Fruit fly (Drosophila melanogaster): ENCODE measurements around the gene Gs1.

Gene Gs1

dm6 chr2L:91830-92229, 40.0 kb upstream of the Gs1 start (continued):
- TF ChIP-seq CG34406 (GFP tag; optimal IDR thresholded peaks at IDR 0.05) (peak; percentile 74), Lpt (GFP tag; optimal IDR thresholded peaks at IDR 0.05) (peak; percentile 73), CG6163 (GFP tag; IDR thresholded peaks at IDR 0.05) (peak; percentile 87; the same call in 2 of the 3 replicates), spab (GFP tag; optimal IDR thresholded peaks at IDR 0.05) (no peak), Blimp-1 (GFP tag; optimal IDR thresholded peaks at IDR 0.05) (peak; percentile 71), Hr38 (GFP tag; optimal IDR thresholded peaks at IDR 0.05) (no peak), Sox102F (GFP tag; optimal IDR thresholded peaks at IDR 0.05) (no peak), Sox14 (GFP tag; optimal IDR thresholded peaks at IDR 0.05) (peak; percentile 81), CG8119 (GFP tag; IDR thresholded peaks at IDR 0.05) (peak; percentile 71; the same call in 2 of the 3 replicates), Gug (GFP tag; IDR thresholded peaks at IDR 0.05) (no peak)

dm6 chr2L:92993-93392, 38.9 kb upstream of the Gs1 start:
- TF ChIP-seq net (GFP tag; optimal IDR thresholded peaks at IDR 0.05) (peak; percentile 77), CG8119 (GFP tag; IDR thresholded peaks at IDR 0.05) (peak; percentile 18; the same call in 1 of the 3 replicates), Hr39 (GFP tag; optimal IDR thresholded peaks at IDR 0.05) (no peak), Eip78C (GFP tag) (peak; percentile 38), CG3919 (GFP tag; optimal IDR thresholded peaks at IDR 0.05) (no peak), CG7368 (GFP tag; optimal IDR thresholded peaks at IDR 0.05) (no peak)

- peak; percentile 38 for TF ChIP-seq Blimp-1 (GFP tag; optimal IDR thresholded peaks at IDR 0.05)
- TF ChIP-seq eg (GFP tag; IDR thresholded peaks at IDR 0.05): no peak
These were observed 37.8 kb upstream of the Gs1 start for dm6 chr2L:94096-94495.

dm6 chr2L:94639-95059, 37.2 kb upstream of the Gs1 start, which contains the start of gene Zir:
Gene Zir (plus strand): TSS chr2L:94739.
- TF ChIP-seq svp (GFP tag): no peak
- no peak for TF ChIP-seq eg (GFP tag; IDR thresholded peaks at IDR 0.05)
- TF ChIP-seq CG31627 (GFP tag; optimal IDR thresholded peaks at IDR 0.05): no peak
- TF ChIP-seq fkh (GFP tag; optimal IDR thresholded peaks at IDR 0.05): peak; percentile 84
- TF ChIP-seq CG3032 (tag; optimal IDR thresholded peaks at IDR 0.05): no peak
- no peak for TF ChIP-seq CG6792 (GFP tag; optimal IDR thresholded peaks at IDR 0.05)
- TF ChIP-seq Smox (GFP tag; optimal IDR thresholded peaks at IDR 0.05): no peak
- no peak for TF ChIP-seq CG9139 (GFP tag; optimal IDR thresholded peaks at IDR 0.05)
- TF ChIP-seq esn (GFP tag; optimal IDR thresholded peaks at IDR 0.05): peak; percentile 34
- no peak for TF ChIP-seq Ets96B (tag; optimal IDR thresholded peaks at IDR 0.05)
- no peak for TF ChIP-seq Eip93F (GFP tag; optimal IDR thresholded peaks at IDR 0.05)
- TF ChIP-seq Hr39 (GFP tag; optimal IDR thresholded peaks at IDR 0.05): no peak
- TF ChIP-seq CG16779 (tag; optimal IDR thresholded peaks at IDR 0.05): no peak
- TF ChIP-seq CG11294 (GFP tag; IDR thresholded peaks at IDR 0.05): no peak
- no peak for TF ChIP-seq topi (GFP tag; optimal IDR thresholded peaks at IDR 0.05)
- no peak for TF ChIP-seq CG10669 (GFP tag; optimal IDR thresholded peaks at IDR 0.05)
- TF ChIP-seq CG8119 (GFP tag; IDR thresholded peaks at IDR 0.05): no peak
- TF ChIP-seq Eip78C (GFP tag): peak; percentile 64
- TF ChIP-seq achi (GFP tag; optimal IDR thresholded peaks at IDR 0.05): no peak
- peak; percentile 5 for TF ChIP-seq Blimp-1 (GFP tag; optimal IDR thresholded peaks at IDR 0.05)
- no peak for TF ChIP-seq CG3919 (GFP tag; optimal IDR thresholded peaks at IDR 0.05)
- TF ChIP-seq CG11762 (GFP tag; optimal IDR thresholded peaks at IDR 0.05; ENCODE audit: insufficient read depth): no peak
- TF ChIP-seq pdm3 (GFP tag; optimal IDR thresholded peaks at IDR 0.05): no peak
- TF ChIP-seq Sox14 (GFP tag; optimal IDR thresholded peaks at IDR 0.05): no peak
- TF ChIP-seq OdsH (GFP tag; optimal IDR thresholded peaks at IDR 0.05): no peak
- TF ChIP-seq Ets21C (GFP tag; optimal IDR thresholded peaks at IDR 0.05): no peak
- no peak for TF ChIP-seq lz (GFP tag; optimal IDR thresholded peaks at IDR 0.05)
- no peak for TF ChIP-seq Lpt (GFP tag; optimal IDR thresholded peaks at IDR 0.05)
- no peak for TF ChIP-seq CG4318 (GFP tag; optimal IDR thresholded peaks at IDR 0.05)
- TF ChIP-seq CG1621 (tag; optimal IDR thresholded peaks at IDR 0.05): no peak
- TF ChIP-seq CG8632 (GFP tag; optimal IDR thresholded peaks at IDR 0.05): no peak
- TF ChIP-seq CG6854 (GFP tag; optimal IDR thresholded peaks at IDR 0.05): no peak
- TF ChIP-seq dsx (GFP tag; optimal IDR thresholded peaks at IDR 0.05; ENCODE audit: poor library complexity, severe bottlenecking): no peak
